Worm (Caenorhabditis elegans): Measurements from ENCODE around the gene tomm-20.

Gene tomm-20

DNA sequence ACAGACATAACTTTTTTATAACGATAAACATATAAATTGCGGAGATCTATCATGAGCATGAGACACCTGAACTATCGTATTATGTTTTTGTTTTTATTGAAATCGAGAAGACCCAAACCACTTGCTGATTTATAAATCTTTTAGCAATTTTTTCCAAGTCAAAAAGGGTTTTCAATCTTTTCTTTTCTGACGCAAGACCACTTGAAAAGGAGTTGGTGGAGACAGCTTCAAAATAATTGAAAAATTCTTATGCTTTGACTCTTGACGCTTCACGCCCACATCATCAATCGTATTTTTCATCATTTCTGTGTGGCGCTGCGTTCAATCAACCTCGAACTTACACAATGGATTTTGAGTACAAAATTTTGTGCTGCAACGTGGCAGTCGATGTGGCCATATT is 28.1 kb upstream of the tomm-20 start, which contains the start of gene F23H12.7:
TSS of gene F23H12.7 (plus strand) at position 301 of the 400 bp plus-strand sequence.
- TF ChIP-seq bed-3 (GFP tag; optimal IDR thresholded peaks at IDR 0.05) (no peak), nhr-76 (tag; optimal IDR thresholded peaks at IDR 0.05) (no peak), ceh-83 (GFP tag; optimal IDR thresholded peaks at IDR 0.05) (no peak)

DNA sequence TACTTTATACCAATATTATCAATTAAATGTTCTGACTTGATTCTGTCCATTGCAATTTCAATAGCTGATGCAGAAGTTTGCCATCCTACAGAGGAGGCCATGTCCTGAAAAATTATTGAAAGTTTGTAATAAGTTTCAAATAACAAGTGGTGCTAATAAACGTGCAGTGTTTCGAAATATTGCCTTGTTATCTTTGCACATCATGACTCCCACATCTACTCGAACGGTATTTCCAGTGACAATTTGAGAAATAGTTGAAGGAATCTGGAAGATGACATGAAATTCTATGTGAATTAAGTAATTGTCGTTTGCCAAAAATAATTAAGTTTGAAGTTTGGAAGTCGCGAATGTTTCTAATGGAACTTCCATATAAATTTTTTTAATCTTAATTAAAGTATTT is 26.2 kb upstream of the tomm-20 start, which contains the start of gene gcy-13:
TSS of gene gcy-13 (minus strand) at position 101 of the 400 bp plus-strand sequence.
- TF ChIP-seq sptf-1 (tag; optimal IDR thresholded peaks at IDR 0.05) (no peak), nhr-76 (tag; optimal IDR thresholded peaks at IDR 0.05) (no peak)

DNA sequence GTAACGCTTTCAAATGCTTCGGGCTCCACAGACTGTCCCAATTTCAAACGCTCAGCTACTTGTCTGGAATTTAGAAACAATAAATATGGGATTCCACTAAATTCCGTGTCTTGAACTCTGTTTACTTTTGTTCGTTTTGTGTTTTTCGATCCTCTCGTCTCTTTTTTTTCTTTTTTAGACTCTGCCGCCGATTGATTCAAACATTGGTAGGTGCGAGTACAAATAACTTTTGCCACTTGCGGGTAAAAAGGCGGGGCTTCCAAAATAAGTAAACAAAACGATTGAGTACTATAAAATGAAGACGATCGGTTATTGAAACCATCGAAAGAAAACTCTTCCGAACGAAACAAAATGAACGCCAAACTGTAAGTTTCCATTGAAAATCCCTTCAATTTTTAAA is 21.8 kb upstream of the tomm-20 start, which contains the start of gene fipr-2:
TSS of gene fipr-2 (plus strand) at position 245 of the 400 bp plus-strand sequence.
- no peak for TF ChIP-seq ztf-11 (tag; optimal IDR thresholded peaks at IDR 0.05)
- no peak for TF ChIP-seq M03D4.4 (tag; optimal IDR thresholded peaks at IDR 0.05)
- no peak for TF ChIP-seq tbx-8 (GFP tag; optimal IDR thresholded peaks at IDR 0.05)
- no peak for TF ChIP-seq unc-120 (tag; optimal IDR thresholded peaks at IDR 0.05; ENCODE audit: poor library complexity, severe bottlenecking)
- no peak for TF ChIP-seq elt-3 (tag; optimal IDR thresholded peaks at IDR 0.05)
- no peak for TF ChIP-seq zip-8 (tag; optimal IDR thresholded peaks at IDR 0.05)
- no peak for TF ChIP-seq ces-1 (GFP tag; optimal IDR thresholded peaks at IDR 0.05)
- TF ChIP-seq nhr-28 (tag; optimal IDR thresholded peaks at IDR 0.05): no peak
- no peak for TF ChIP-seq pha-4 (tag; optimal IDR thresholded peaks at IDR 0.05)
- TF ChIP-seq sem-2 (GFP tag; optimal IDR thresholded peaks at IDR 0.05): no peak
- no peak for TF ChIP-seq hlh-1 (tag; optimal IDR thresholded peaks at IDR 0.05)
- TF ChIP-seq unc-62 (GFP tag; optimal IDR thresholded peaks at IDR 0.05): no peak
- TF ChIP-seq blmp-1 (tag; optimal IDR thresholded peaks at IDR 0.05): no peak
- no peak for TF ChIP-seq mls-2 (tag; optimal IDR thresholded peaks at IDR 0.05)
- TF ChIP-seq nhr-76 (tag; optimal IDR thresholded peaks at IDR 0.05): no peak
- no peak for TF ChIP-seq mab-5 (tag; optimal IDR thresholded peaks at IDR 0.05)
- TF ChIP-seq snpc-4 (tag; optimal IDR thresholded peaks at IDR 0.05): no peak
- no peak for TF ChIP-seq lin-32 (GFP tag; optimal IDR thresholded peaks at IDR 0.05)
- TF ChIP-seq cnd-1 (tag; optimal IDR thresholded peaks at IDR 0.05): no peak

DNA sequence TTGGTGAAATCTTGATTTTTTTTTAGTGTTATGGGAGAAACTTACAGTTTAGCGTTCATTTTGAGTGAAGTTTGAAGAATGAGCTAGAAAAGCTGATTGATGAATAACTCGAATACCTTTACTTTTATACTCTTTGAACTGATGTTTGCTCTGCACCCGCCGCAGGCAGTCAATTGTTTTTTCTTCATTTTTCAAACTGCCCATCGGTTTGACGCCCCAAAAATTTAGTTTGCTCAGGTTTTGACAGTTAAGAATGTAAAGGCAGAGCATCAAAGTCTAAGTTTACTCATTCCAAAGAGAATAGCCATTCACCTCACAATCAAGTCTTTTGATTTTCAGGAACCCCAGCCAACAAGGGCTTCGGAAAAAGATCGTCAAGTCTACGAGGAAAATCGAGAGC is 18.4 kb upstream of the tomm-20 start, which contains the start of gene fipr-1:
TSS of gene fipr-1 (minus strand) at position 101 of the 400 bp plus-strand sequence.
- no peak for TF ChIP-seq nhr-237 (tag; optimal IDR thresholded peaks at IDR 0.05)
- no peak for TF ChIP-seq ces-1 (GFP tag; optimal IDR thresholded peaks at IDR 0.05)
- TF ChIP-seq cnd-1 (tag; optimal IDR thresholded peaks at IDR 0.05): no peak
- TF ChIP-seq unc-120 (tag; optimal IDR thresholded peaks at IDR 0.05; ENCODE audit: poor library complexity, severe bottlenecking): no peak
- no peak for TF ChIP-seq lsy-2 (tag; optimal IDR thresholded peaks at IDR 0.05)
- TF ChIP-seq nhr-12 (tag; optimal IDR thresholded peaks at IDR 0.05): no peak
- no peak for TF ChIP-seq flh-1 (GFP tag; optimal IDR thresholded peaks at IDR 0.05)
- TF ChIP-seq elt-3 (tag; optimal IDR thresholded peaks at IDR 0.05): no peak
- TF ChIP-seq mep-1 (tag; optimal IDR thresholded peaks at IDR 0.05): no peak
- no peak for TF ChIP-seq drap-1 (GFP tag; optimal IDR thresholded peaks at IDR 0.05)
- no peak for TF ChIP-seq lin-32 (GFP tag; optimal IDR thresholded peaks at IDR 0.05)
- no peak for TF ChIP-seq M03D4.4 (tag; optimal IDR thresholded peaks at IDR 0.05)
- no peak for TF ChIP-seq hlh-1 (tag; optimal IDR thresholded peaks at IDR 0.05)
- TF ChIP-seq nhr-76 (tag; optimal IDR thresholded peaks at IDR 0.05): no peak
- TF ChIP-seq lin-13 (tag; optimal IDR thresholded peaks at IDR 0.05): no peak
- no peak for TF ChIP-seq blmp-1 (tag; optimal IDR thresholded peaks at IDR 0.05)
- TF ChIP-seq ceh-39 (tag; optimal IDR thresholded peaks at IDR 0.05): no peak

DNA sequence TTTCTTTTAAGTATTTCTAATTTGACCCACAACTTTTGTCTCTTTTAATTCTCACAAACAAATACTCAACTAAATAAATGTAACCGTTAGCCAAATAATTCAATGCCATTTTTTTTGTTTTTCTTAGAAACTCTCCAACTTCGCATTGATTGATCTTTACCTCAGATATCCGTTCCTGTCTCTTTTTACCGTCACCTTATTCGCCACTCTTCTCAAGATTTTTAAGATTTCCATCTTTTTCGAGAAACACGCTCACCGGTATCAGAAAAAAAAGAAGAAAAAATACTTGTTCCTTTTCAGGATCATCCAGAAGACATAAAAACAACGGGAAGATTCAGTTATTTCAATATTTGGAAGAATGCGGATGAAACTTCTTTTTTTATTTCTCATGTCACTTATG is 15.1 kb upstream of the tomm-20 start, which contains the start of gene F23H12.5:
TSS of gene F23H12.5 (plus strand) at position 301 of the 400 bp plus-strand sequence.
- no peak for TF ChIP-seq ceh-43 (GFP tag; optimal IDR thresholded peaks at IDR 0.05)
- no peak for TF ChIP-seq tbx-8 (GFP tag; optimal IDR thresholded peaks at IDR 0.05)
- TF ChIP-seq nhr-28 (tag; optimal IDR thresholded peaks at IDR 0.05): no peak
- TF ChIP-seq snpc-4 (tag; optimal IDR thresholded peaks at IDR 0.05): no peak
- TF ChIP-seq mab-5 (tag; optimal IDR thresholded peaks at IDR 0.05): no peak
- TF ChIP-seq ceh-83 (GFP tag; optimal IDR thresholded peaks at IDR 0.05): no peak
- TF ChIP-seq unc-62 (GFP tag; optimal IDR thresholded peaks at IDR 0.05): no peak
- no peak for TF ChIP-seq elt-3 (tag; optimal IDR thresholded peaks at IDR 0.05)
- no peak for TF ChIP-seq unc-39 (tag; optimal IDR thresholded peaks at IDR 0.05)
- TF ChIP-seq unc-120 (tag; optimal IDR thresholded peaks at IDR 0.05; ENCODE audit: poor library complexity, severe bottlenecking): no peak
- no peak for TF ChIP-seq flh-1 (GFP tag; optimal IDR thresholded peaks at IDR 0.05)
- TF ChIP-seq ceh-39 (tag; optimal IDR thresholded peaks at IDR 0.05): no peak
- TF ChIP-seq mep-1 (tag; optimal IDR thresholded peaks at IDR 0.05): no peak
- no peak for TF ChIP-seq nhr-76 (tag; optimal IDR thresholded peaks at IDR 0.05)
- no peak for TF ChIP-seq lin-13 (tag; optimal IDR thresholded peaks at IDR 0.05)
- no peak for TF ChIP-seq ham-2 (GFP tag; optimal IDR thresholded peaks at IDR 0.05)
- no peak for TF ChIP-seq blmp-1 (tag; optimal IDR thresholded peaks at IDR 0.05)
- no peak for TF ChIP-seq nhr-2 (tag; optimal IDR thresholded peaks at IDR 0.05)
- no peak for TF ChIP-seq M03D4.4 (tag; optimal IDR thresholded peaks at IDR 0.05)
- no peak for TF ChIP-seq mls-2 (tag; optimal IDR thresholded peaks at IDR 0.05)

Data from whole organism, mixed stage, embryonic.